Comparison of ENCODE assay signal across 6 fruit fly cellular contexts in the genomic region with DNA sequence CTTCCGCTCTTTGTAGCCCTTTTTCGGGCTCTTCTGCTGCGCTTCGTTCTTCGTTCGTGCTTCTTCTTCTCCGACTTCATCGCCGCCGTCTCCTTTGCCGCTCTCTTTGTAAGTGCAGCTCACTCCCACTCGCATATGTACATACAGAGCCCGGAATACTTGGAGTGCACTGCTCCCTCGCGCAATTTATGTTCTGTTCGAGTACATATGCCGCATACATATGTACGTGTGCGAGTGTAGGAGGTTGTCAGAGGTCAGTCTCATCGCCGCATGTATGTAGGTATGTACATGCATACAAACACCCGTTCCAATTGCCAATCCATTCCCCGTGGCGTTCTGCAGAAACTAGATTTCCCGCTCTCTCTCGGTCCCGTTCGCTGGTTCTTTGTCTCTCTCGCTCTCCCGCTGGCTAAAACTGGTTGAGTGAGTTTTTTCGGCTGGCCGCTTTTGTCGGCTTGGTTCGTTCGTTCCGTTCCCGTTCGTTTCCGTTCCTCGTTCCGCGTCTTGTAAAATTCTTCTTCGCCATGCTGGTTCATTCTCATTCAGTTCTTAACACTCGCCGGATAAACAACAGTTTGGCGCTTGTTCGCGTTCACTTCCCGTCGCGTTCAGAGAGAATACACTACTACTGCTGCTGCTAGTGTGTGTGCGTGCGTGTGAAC.
TF ChIP-seq lines count a peak whose summit lies in the region.

No protein-coding gene starts in this region.

- no peak for TF ChIP-seq CTCF in whole organism, embryonic (GFP tag; optimal IDR thresholded peaks at IDR 0.05; lab: Kevin White, UChicago)

TF ChIP-seq in whole organism, 6 proteins besides CTCF, POLR2A, EP300 and RAD21:
- no peak for TF ChIP-seq psq (optimal IDR thresholded peaks at IDR 0.05; lab: Kevin White, UChicago)
- peak; percentile 32 to 86 for TF ChIP-seq EcR (GFP tag; optimal IDR thresholded peaks at IDR 0.05; lab: Kevin White, UChicago)
- TF ChIP-seq usp (GFP tag; optimal IDR thresholded peaks at IDR 0.05; lab: Kevin White, UChicago), result no peak
- peak; percentile 82 for TF ChIP-seq Dll (optimal IDR thresholded peaks at IDR 0.05; lab: Kevin White, UChicago)
- no peak for TF ChIP-seq CG8478 (optimal IDR thresholded peaks at IDR 0.05; lab: Kevin White, UChicago)
- no peak for TF ChIP-seq pan (optimal IDR thresholded peaks at IDR 0.05; lab: Kevin White, UChicago)

TF ChIP-seq in whole organism, adult, 20 proteins besides CTCF, POLR2A, EP300 and RAD21 (continues in another document):
- TF ChIP-seq tj (GFP tag; optimal IDR thresholded peaks at IDR 0.05; lab: Kevin White, UChicago) (peak; percentile 39), toe (GFP tag; optimal IDR thresholded peaks at IDR 0.05; lab: Kevin White, UChicago) (no peak), Hr96 (GFP tag; optimal IDR thresholded peaks at IDR 0.05; lab: Kevin White, UChicago) (peak; percentile 46), CG12768 (GFP tag; optimal IDR thresholded peaks at IDR 0.05; lab: Kevin White, UChicago) (peak; percentile 59), CG7101 (tag; optimal IDR thresholded peaks at IDR 0.05; lab: Kevin White, UChicago) (peak; percentile 42), Crg-1 (GFP tag; optimal IDR thresholded peaks at IDR 0.05; lab: Kevin White, UChicago) (no peak), pad (GFP tag; optimal IDR thresholded peaks at IDR 0.05; lab: Kevin White, UChicago) (peak; percentile 70), bab1 (GFP tag; optimal IDR thresholded peaks at IDR 0.05; lab: Kevin White, UChicago) (peak; percentile 48), CG14711 (tag; optimal IDR thresholded peaks at IDR 0.05; lab: Kevin White, UChicago) (peak; percentile 26), cic (GFP tag; optimal IDR thresholded peaks at IDR 0.05; lab: Kevin White, UChicago) (peak; percentile 59), CG11617 (GFP tag; optimal IDR thresholded peaks at IDR 0.05; lab: Kevin White, UChicago) (no peak), Clk (GFP tag; optimal IDR thresholded peaks at IDR 0.05; lab: Kevin White, UChicago) (no peak), CG33017 (tag; optimal IDR thresholded peaks at IDR 0.05; lab: Kevin White, UChicago) (peak; percentile 32), Mnt (GFP tag; optimal IDR thresholded peaks at IDR 0.05; lab: Kevin White, UChicago) (peak; percentile 82), ovo (GFP tag; optimal IDR thresholded peaks at IDR 0.05; lab: Kevin White, UChicago) (peak; percentile 64)

TF ChIP-seq in whole organism, embryonic, 481 proteins besides CTCF, POLR2A, EP300 and RAD21 (continues in another document):
- TF ChIP-seq gt (GFP tag; IDR thresholded peaks at IDR 0.05; lab: Robert Waterston, UW), result no peak
- TF ChIP-seq dmrt11E (tag; optimal IDR thresholded peaks at IDR 0.05; lab: Kevin White, UChicago), result peak; percentile 15
- peak; percentile 42 for TF ChIP-seq wek (GFP tag; optimal IDR thresholded peaks at IDR 0.05; lab: Kevin White, UChicago)
- TF ChIP-seq Bgb (GFP tag; IDR thresholded peaks at IDR 0.05; lab: Robert Waterston, UW; ENCODE audit: partially characterized antibody), result peak; percentile 56; the same call in 1 of the 2 replicates
- no peak for TF ChIP-seq Oaz (GFP tag; IDR thresholded peaks at IDR 0.05; lab: Robert Waterston, UW)
- TF ChIP-seq Dek (tag; optimal IDR thresholded peaks at IDR 0.05; lab: Kevin White, UChicago), result peak; percentile 44
- TF ChIP-seq twi (tag; optimal IDR thresholded peaks at IDR 0.05; lab: Kevin White, UChicago), result peak; percentile 39
- TF ChIP-seq CG43689 (GFP tag; IDR thresholded peaks at IDR 0.05; lab: Robert Waterston, UW), result no peak
- peak; percentile 32 for TF ChIP-seq CG8290 (GFP tag; optimal IDR thresholded peaks at IDR 0.05; lab: Kevin White, UChicago)
- peak; percentile 48 to 78 for TF ChIP-seq CG8290 (tag; optimal IDR thresholded peaks at IDR 0.05; lab: Kevin White, UChicago)
- TF ChIP-seq Nf-YC (tag; optimal IDR thresholded peaks at IDR 0.05; lab: Kevin White, UChicago), result peak; percentile 47
- TF ChIP-seq CG8924 (tag; optimal IDR thresholded peaks at IDR 0.05; lab: Kevin White, UChicago), result peak; percentile 78
- 0 out of 2 replicates have a peak, but pooled peaks have one; percentile 16 for TF ChIP-seq hbn (GFP tag; IDR thresholded peaks at IDR 0.05; lab: Robert Waterston, UW; ENCODE audit: partially characterized antibody)
- no peak for TF ChIP-seq pho (GFP tag; optimal IDR thresholded peaks at IDR 0.05; lab: Kevin White, UChicago)
- peak; percentile 4 for TF ChIP-seq CG11504 (tag; optimal IDR thresholded peaks at IDR 0.05; lab: Kevin White, UChicago)

TF ChIP-seq in whole organism, prepupa, 60 proteins besides CTCF, POLR2A, EP300 and RAD21 (continues in another document):
- TF ChIP-seq Sox15 (GFP tag; optimal IDR thresholded peaks at IDR 0.05; lab: Kevin White, UChicago) (no peak), CG6792 (GFP tag; optimal IDR thresholded peaks at IDR 0.05; lab: Kevin White, UChicago) (peak; percentile 26), CG6854 (GFP tag; optimal IDR thresholded peaks at IDR 0.05; lab: Kevin White, UChicago) (peak; percentile 76), achi (GFP tag; optimal IDR thresholded peaks at IDR 0.05; lab: Kevin White, UChicago) (peak; percentile 18), Hr4 (GFP tag; optimal IDR thresholded peaks at IDR 0.05; lab: Kevin White, UChicago) (no peak), CG10631 (GFP tag; optimal IDR thresholded peaks at IDR 0.05; lab: Kevin White, UChicago) (no peak), Smox (GFP tag; optimal IDR thresholded peaks at IDR 0.05; lab: Kevin White, UChicago) (peak; percentile 35), net (GFP tag; optimal IDR thresholded peaks at IDR 0.05; lab: Kevin White, UChicago) (peak; percentile 61), acj6 (GFP tag; optimal IDR thresholded peaks at IDR 0.05; lab: Kevin White, UChicago) (no peak), CG11902 (GFP tag; optimal IDR thresholded peaks at IDR 0.05; lab: Kevin White, UChicago) (no peak), Lpt (GFP tag; optimal IDR thresholded peaks at IDR 0.05; lab: Kevin White, UChicago) (peak; percentile 49), CG8632 (GFP tag; optimal IDR thresholded peaks at IDR 0.05; lab: Kevin White, UChicago) (no peak), Hr39 (GFP tag; optimal IDR thresholded peaks at IDR 0.05; lab: Kevin White, UChicago) (no peak), CG7368 (GFP tag; optimal IDR thresholded peaks at IDR 0.05; lab: Kevin White, UChicago) (peak; percentile 39), CG11294 (GFP tag; IDR thresholded peaks at IDR 0.05; lab: Robert Waterston, UW) (no peak), OdsH (GFP tag; optimal IDR thresholded peaks at IDR 0.05; lab: Kevin White, UChicago) (no peak), CG15336 (GFP tag; IDR thresholded peaks at IDR 0.05; lab: Robert Waterston, UW) (peak; percentile 13; the same call in 1 of the 2 replicates)

TF ChIP-seq in whole organism, pupa, 21 proteins besides CTCF, POLR2A, EP300 and RAD21 (continues in another document):
- TF ChIP-seq CG15710 (tag; optimal IDR thresholded peaks at IDR 0.05; lab: Kevin White, UChicago) (no peak), Snoo (tag; optimal IDR thresholded peaks at IDR 0.05; lab: Kevin White, UChicago) (peak; percentile 41), CG4496 (GFP tag; IDR thresholded peaks at IDR 0.05; lab: Robert Waterston, UW) (peak; percentile 7; the same call in 1 of the 3 replicates), EcR (GFP tag; optimal IDR thresholded peaks at IDR 0.05; lab: Kevin White, UChicago) (peak; percentile 99), CG12605 (GFP tag; IDR thresholded peaks at IDR 0.05; lab: Robert Waterston, UW) (peak; percentile 47; the same call in 1 of the 2 replicates), rn (GFP tag; IDR thresholded peaks at IDR 0.05; lab: Robert Waterston, UW) (no peak), Pif1B (GFP tag; optimal IDR thresholded peaks at IDR 0.05; lab: Kevin White, UChicago) (peak; percentile 24), CG32121 (GFP tag; IDR thresholded peaks at IDR 0.05; lab: Robert Waterston, UW) (no peak; the same call in 1 of the 2 replicates), Pif1A (GFP tag; optimal IDR thresholded peaks at IDR 0.05; lab: Kevin White, UChicago) (peak; percentile 52), CG9948 (tag; optimal IDR thresholded peaks at IDR 0.05; lab: Kevin White, UChicago) (no peak), gl (tag; optimal IDR thresholded peaks at IDR 0.05; lab: Kevin White, UChicago) (no peak), fd96Ca (GFP tag; IDR thresholded peaks at IDR 0.05; lab: Robert Waterston, UW) (no peak), CG34367 (tag; optimal IDR thresholded peaks at IDR 0.05; lab: Kevin White, UChicago) (peak; percentile 6), CG14655 (GFP tag; optimal IDR thresholded peaks at IDR 0.05; lab: Kevin White, UChicago) (no peak), D1 (tag; optimal IDR thresholded peaks at IDR 0.05; lab: Kevin White, UChicago) (no peak), Ets98B (GFP tag; IDR thresholded peaks at IDR 0.05; lab: Robert Waterston, UW) (peak; percentile 61; the same call in 1 of the 2 replicates), CG13204 (GFP tag; optimal IDR thresholded peaks at IDR 0.05; lab: Kevin White, UChicago) (peak; percentile 43)

TF ChIP-seq in whole organism, wandering third instar larva, 38 proteins besides CTCF, POLR2A, EP300 and RAD21 (continues in another document):
- no peak for TF ChIP-seq Dfd (GFP tag; optimal IDR thresholded peaks at IDR 0.05; lab: Kevin White, UChicago)
- peak; percentile 73 to 88 for TF ChIP-seq dl (GFP tag; optimal IDR thresholded peaks at IDR 0.05; lab: Kevin White, UChicago; ENCODE audit: insufficient read depth in 1 of 2, partially characterized antibody in 2 of 2)
- TF ChIP-seq Hr83 (GFP tag; optimal IDR thresholded peaks at IDR 0.05; lab: Kevin White, UChicago; ENCODE audit: poor library complexity, severe bottlenecking), result peak; percentile 37
- no peak for TF ChIP-seq Jra (GFP tag; optimal IDR thresholded peaks at IDR 0.05; lab: Kevin White, UChicago)
- TF ChIP-seq Sp1 (GFP tag; optimal IDR thresholded peaks at IDR 0.05; lab: Kevin White, UChicago), result peak; percentile 67
- TF ChIP-seq CG32264 (GFP tag; optimal IDR thresholded peaks at IDR 0.05; lab: Kevin White, UChicago), result peak; percentile 5
- peak; percentile 38 for TF ChIP-seq h (GFP tag; optimal IDR thresholded peaks at IDR 0.05; lab: Kevin White, UChicago)
- TF ChIP-seq tai (GFP tag; optimal IDR thresholded peaks at IDR 0.05; lab: Kevin White, UChicago), result peak; percentile 50
- TF ChIP-seq HLH106 (tag; optimal IDR thresholded peaks at IDR 0.05; lab: Kevin White, UChicago), result no peak
- TF ChIP-seq CrebA (GFP tag; optimal IDR thresholded peaks at IDR 0.05; lab: Kevin White, UChicago; ENCODE audit: borderline replicate concordance), result no peak
- TF ChIP-seq psq (GFP tag; optimal IDR thresholded peaks at IDR 0.05; lab: Kevin White, UChicago), result peak; percentile 86
- no peak for TF ChIP-seq dsf (GFP tag; optimal IDR thresholded peaks at IDR 0.05; lab: Kevin White, UChicago; ENCODE audit: borderline replicate concordance)
- TF ChIP-seq br (GFP tag; optimal IDR thresholded peaks at IDR 0.05; lab: Kevin White, UChicago), result peak; percentile 41
- TF ChIP-seq foxo (GFP tag; optimal IDR thresholded peaks at IDR 0.05; lab: Kevin White, UChicago), result peak; percentile 2 to 10
- TF ChIP-seq Vsx2 (GFP tag; optimal IDR thresholded peaks at IDR 0.05; lab: Kevin White, UChicago; ENCODE audit: partially characterized antibody), result peak; percentile 93
- TF ChIP-seq N (GFP tag; optimal IDR thresholded peaks at IDR 0.05; lab: Kevin White, UChicago), result no peak
- TF ChIP-seq lola (GFP tag; optimal IDR thresholded peaks at IDR 0.05; lab: Kevin White, UChicago), result no peak
- peak; percentile 87 for TF ChIP-seq Dif (GFP tag; optimal IDR thresholded peaks at IDR 0.05; lab: Kevin White, UChicago; ENCODE audit: partially characterized antibody)
